Worm (Caenorhabditis elegans) whole organism, L4/young adult: Measurements from ENCODE around the gene C31C9.6.

Experiments
- dao-5 ChIP-seq: sonication (generic microtip); optimal IDR thresholded peaks from 2 replicates; lab custom pipeline; 2016; ENCODE audit warnings: missing genotype, missing genetic modification characterization, moderate library complexity, missing compliant biosample characterization
- him-1 ChIP-seq: sonication (generic microtip); optimal IDR thresholded peaks from 2 replicates; lab custom pipeline; 2016; ENCODE audit warnings: missing genotype, missing genetic modification reagents, missing genetic modification characterization, missing compliant biosample characterization

ce11 chrII:13630690-13631089 lies 31.2 kb downstream of the C31C9.6 start, which contains the start of the genes gst-17 and gst-18:
- TF ChIP-seq dao-5 (no peak), him-1 (tag; lab: Kevin White, UChicago) (no peak)
